Worm (Caenorhabditis elegans) whole organism, mixed stage, embryonic: ENCODE measurements around the gene srv-26.

Experiments used
- elt-3 ChIP-seq: fragments of 150-350 bp; optimal IDR thresholded peaks from 2 replicates; lab custom pipeline; 2014; ENCODE audit warnings: missing biosample characterization, missing genetic modification characterization
- flh-1 ChIP-seq: fragments of 200-800 bp; sonication (Bioruptor generic); optimal IDR thresholded peaks from 2 replicates; lab custom pipeline; 2018; ENCODE audit warnings: mild to moderate bottlenecking, missing genetic modification characterization, moderate library complexity, missing compliant biosample characterization
- nhr-76 ChIP-seq: sonication (generic microtip); optimal IDR thresholded peaks from 2 replicates; lab custom pipeline; 2017; ENCODE audit warnings: missing biosample characterization, missing genetic modification characterization
- snpc-4 ChIP-seq: fragments of 150-350 bp; optimal IDR thresholded peaks from 2 replicates; lab custom pipeline; 2014; ENCODE audit warnings: missing biosample characterization, missing genetic modification characterization
- sptf-1 ChIP-seq: sonication (generic microtip); optimal IDR thresholded peaks from 2 replicates; lab custom pipeline; 2017; ENCODE audit warnings: mild to moderate bottlenecking, missing genetic modification characterization, moderate library complexity, missing compliant biosample characterization
- unc-39 ChIP-seq: fragments of 150-350 bp; optimal IDR thresholded peaks from 2 replicates; lab custom pipeline; 2014; ENCODE audit warnings: missing biosample characterization, missing genetic modification characterization
- unc-62 ChIP-seq: fragments of 150-350 bp; optimal IDR thresholded peaks from 2 replicates; lab custom pipeline; 2014; ENCODE audit warnings: missing biosample characterization, missing genetic modification reagents, missing genetic modification characterization
- ztf-11 ChIP-seq: fragments of 150-350 bp; optimal IDR thresholded peaks from 2 replicates; lab custom pipeline; 2014; ENCODE audit warnings: missing biosample characterization, missing genetic modification characterization

DNA sequence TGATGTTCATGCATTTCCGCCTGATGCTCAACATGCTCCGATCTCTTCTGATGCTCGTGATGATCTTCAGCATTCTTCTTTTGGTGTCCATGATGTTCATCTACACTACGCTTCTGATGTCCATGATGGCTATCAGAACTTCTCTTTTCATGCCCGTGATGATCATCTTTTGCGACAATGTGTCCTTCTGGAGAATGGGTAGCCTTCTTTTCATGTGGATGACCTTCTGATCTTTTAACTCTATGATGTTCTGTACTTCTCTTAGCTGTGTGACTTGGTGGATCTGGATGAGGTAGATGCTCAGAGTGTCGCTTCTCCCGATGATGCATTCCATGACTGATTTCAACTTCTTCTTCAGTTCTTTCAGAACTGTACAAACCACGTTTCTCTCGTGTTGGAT lies 42.7 kb downstream of the srv-26 start:
- no peak for TF ChIP-seq unc-62 (GFP tag; lab: Kevin White, UChicago)
- TF ChIP-seq flh-1 (GFP tag; lab: Kevin White, UChicago), result no peak
- no peak for TF ChIP-seq ztf-11 (tag; lab: Kevin White, UChicago)
- TF ChIP-seq elt-3 (tag; lab: Kevin White, UChicago), result no peak
- no peak for TF ChIP-seq snpc-4 (tag; lab: Kevin White, UChicago)
- TF ChIP-seq sptf-1 (tag; lab: Kevin White, UChicago), result no peak
- no peak for TF ChIP-seq unc-39
- no peak for TF ChIP-seq nhr-76
